ENCODE assay signal across 1 fruit fly cellular context in genomic region chr3L:18425288-18425687, dm6.
A peak's percentile ranks its signal among the peaks of the same experiment; 100 is the strongest.
TF ChIP-seq lines count a peak whose summit lies in the region.

No protein-coding gene starts in this region.

TF ChIP-seq in whole organism, prepupa, 60 proteins besides CTCF, POLR2A, EP300 and RAD21 (continued from another document):
- no peak for TF ChIP-seq Sox102F (GFP tag; optimal IDR thresholded peaks at IDR 0.05; lab: Kevin White, UChicago)
- TF ChIP-seq CG6792 (GFP tag; optimal IDR thresholded peaks at IDR 0.05; lab: Kevin White, UChicago) = no peak
- peak; percentile 14 for TF ChIP-seq Smox (GFP tag; optimal IDR thresholded peaks at IDR 0.05; lab: Kevin White, UChicago)
- no peak for TF ChIP-seq CG34406 (GFP tag; optimal IDR thresholded peaks at IDR 0.05; lab: Kevin White, UChicago)
- no peak for TF ChIP-seq dsx (GFP tag; optimal IDR thresholded peaks at IDR 0.05; lab: Kevin White, UChicago; ENCODE audit: poor library complexity, severe bottlenecking)
- no peak for TF ChIP-seq CG31627 (GFP tag; optimal IDR thresholded peaks at IDR 0.05; lab: Kevin White, UChicago)
- TF ChIP-seq Met (GFP tag; optimal IDR thresholded peaks at IDR 0.05; lab: Kevin White, UChicago) = peak; percentile 11
- no peak for TF ChIP-seq Hr38 (GFP tag; optimal IDR thresholded peaks at IDR 0.05; lab: Kevin White, UChicago)
- TF ChIP-seq Gug (GFP tag; IDR thresholded peaks at IDR 0.05; lab: Robert Waterston, UW) = no peak
- TF ChIP-seq CG11294 (GFP tag; IDR thresholded peaks at IDR 0.05; lab: Robert Waterston, UW) = no peak
- no peak for TF ChIP-seq CG15336 (GFP tag; IDR thresholded peaks at IDR 0.05; lab: Robert Waterston, UW)
- no peak for TF ChIP-seq spab (GFP tag; optimal IDR thresholded peaks at IDR 0.05; lab: Kevin White, UChicago)
- TF ChIP-seq topi (GFP tag; optimal IDR thresholded peaks at IDR 0.05; lab: Kevin White, UChicago) = peak; percentile 5
- TF ChIP-seq Hr4 (GFP tag; optimal IDR thresholded peaks at IDR 0.05; lab: Kevin White, UChicago) = no peak
